Fruit fly (Drosophila melanogaster): ENCODE measurements around the gene CG17991.

DNA sequence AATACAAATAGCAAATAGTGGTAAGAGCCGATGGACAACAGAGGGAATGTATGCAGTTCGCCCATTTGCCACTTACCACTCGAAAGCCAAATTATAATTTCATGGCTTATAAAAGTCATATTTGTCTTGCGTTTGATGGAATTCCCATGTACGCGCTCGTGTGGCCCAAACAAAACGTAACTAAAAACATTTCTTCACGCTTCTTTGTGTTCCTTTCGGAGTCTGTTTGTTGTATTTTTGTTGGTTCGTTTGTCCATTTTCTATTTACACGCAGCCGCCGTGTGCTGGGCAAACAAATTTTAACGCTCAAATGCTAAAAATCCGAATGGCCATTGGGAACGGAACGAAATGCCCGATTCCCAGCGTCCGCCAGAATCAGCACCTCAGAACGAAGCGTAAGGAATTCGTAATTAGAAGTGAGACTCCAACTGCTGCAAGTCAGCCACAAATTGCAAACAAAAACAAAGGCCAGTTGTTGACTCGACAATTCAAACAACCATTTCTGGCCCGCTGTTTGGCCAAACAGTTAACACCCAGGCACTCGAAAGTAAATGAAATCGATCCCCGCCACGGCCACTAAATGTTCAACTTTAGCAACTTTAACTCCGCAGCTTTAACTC lies 32.2 kb upstream of the CG17991 start:
- no peak for TF ChIP-seq CTCF (optimal IDR thresholded peaks at IDR 0.05)
- no peak for TF ChIP-seq CG8478 (optimal IDR thresholded peaks at IDR 0.05)

Data from S2 (cell line).